Worm (Caenorhabditis elegans) whole organism, L4/young adult: ENCODE data around the gene F09F9.2.

ENCODE experiments used
- W03F9.2 ChIP-seq: fragments of 150-350 bp; optimal IDR thresholded peaks from 2 replicates; lab custom pipeline; 2014; ENCODE audit warnings: missing biosample characterization, missing genetic modification characterization
- him-1 ChIP-seq: sonication (generic microtip); optimal IDR thresholded peaks from 2 replicates; lab custom pipeline; 2016; ENCODE audit warnings: missing genotype, missing genetic modification reagents, missing genetic modification characterization, missing compliant biosample characterization

ce11 chrX:4142202-4142601 lies 31.0 kb upstream of the F09F9.2 start:
- TF ChIP-seq him-1 (tag; lab: Kevin White, UChicago) (no peak), W03F9.2 (tag; lab: Kevin White, UChicago) (no peak)
